Worm (Caenorhabditis elegans) whole organism, L4 larva: Measurements from ENCODE around the gene Y69A2AR.24.

ENCODE experiments used
- D1046.2 ChIP-seq: fragments of 200-800 bp; sonication (Bioruptor generic); IDR thresholded peaks from 2 replicates; pipeline ENCODE4 v1.3.6; 2022; ENCODE audit warnings: missing genetic modification characterization, missing compliant biosample characterization
- T20F7.1 ChIP-seq: fragments of 200-800 bp; sonication (Bioruptor generic); optimal IDR thresholded peaks from 2 replicates; lab custom pipeline; 2018; ENCODE audit warnings: mild to moderate bottlenecking, missing genetic modification characterization, missing compliant biosample characterization
- T26A8.4 ChIP-seq: fragments of 200-800 bp; sonication (Bioruptor generic); IDR thresholded peaks from 2 replicates; pipeline ENCODE4 v1.3.6; 2022; ENCODE audit warnings: missing genetic modification characterization, missing compliant biosample characterization
- Y48G9A.11 ChIP-seq: fragments of 200-800 bp; sonication (Bioruptor generic); IDR thresholded peaks from 2 replicates; pipeline ENCODE4 v1.3.6; 2022; ENCODE audit warnings: missing genetic modification reagents, missing genetic modification characterization, missing compliant biosample characterization
- aha-1 ChIP-seq: fragments of 150-350 bp; peaks from one replicate; lab custom pipeline; 2014; ENCODE audit warnings: missing biosample characterization, missing genetic modification characterization
- aly-2 ChIP-seq: sonication (generic microtip); optimal IDR thresholded peaks from 2 replicates; lab custom pipeline; 2018; ENCODE audit warnings: missing biosample characterization, missing genetic modification characterization
- ama-1 ChIP-seq: fragments of 150-350 bp; optimal IDR thresholded peaks from 2 replicates; lab custom pipeline; 2014; ENCODE audit warnings: inconsistent platforms, mixed read lengths
- ceh-28 ChIP-seq: fragments of 150-350 bp; optimal IDR thresholded peaks from 2 replicates; lab custom pipeline; 2014; ENCODE audit warnings: missing biosample characterization, missing genetic modification reagents, missing genetic modification characterization
- ceh-82 ChIP-seq: sonication (generic microtip); optimal IDR thresholded peaks from 2 replicates; lab custom pipeline; 2017; ENCODE audit warnings: missing biosample characterization, missing genetic modification characterization
- cey-2 ChIP-seq: sonication (generic microtip); optimal IDR thresholded peaks from 3 replicates; lab custom pipeline; 2017; ENCODE audit warnings: missing genetic modification characterization, mild to moderate bottlenecking, missing compliant biosample characterization, antibody characterized with exemption, borderline replicate concordance; ENCODE audit not compliant: insufficient read depth
- ctbp-1 ChIP-seq: fragments of 200-800 bp; sonication (Bioruptor generic); IDR thresholded peaks from 2 replicates; pipeline ENCODE4 v1.3.6; 2022; ENCODE audit warnings: missing genetic modification reagents, missing genetic modification characterization, missing compliant biosample characterization
- daf-16 ChIP-seq, 3 experiments: sonication (generic microtip); optimal IDR thresholded peaks; 2 replicates each; lab custom pipeline; 2016 to 2017; ENCODE audit warnings: missing genetic modification characterization in 3 of 3, missing genetic modification reagents in 3 of 3, mild to moderate bottlenecking in 2 of 3, missing compliant biosample characterization in 2 of 3, missing biosample characterization in 1 of 3, moderate library complexity in 1 of 3
- dmd-6 ChIP-seq: fragments of 200-800 bp; sonication (Bioruptor generic); IDR thresholded peaks from 2 replicates; pipeline ENCODE4 v1.3.6; 2022; ENCODE audit warnings: missing genetic modification reagents, missing genetic modification characterization, missing compliant biosample characterization
- dmd-8 ChIP-seq: fragments of 200-800 bp; sonication (Bioruptor generic); IDR thresholded peaks from 2 replicates; pipeline ENCODE4 v1.3.6; 2022; ENCODE audit warnings: missing genetic modification characterization, missing compliant biosample characterization
- dpl-1 ChIP-seq: fragments of 150-350 bp; optimal IDR thresholded peaks from 2 replicates; lab custom pipeline; 2014; ENCODE audit warnings: missing biosample characterization, missing genetic modification reagents, missing genetic modification characterization
- egl-43 ChIP-seq: fragments of 200-800 bp; sonication (Bioruptor generic); IDR thresholded peaks from 2 replicates; pipeline ENCODE4 v1.3.6; 2022; ENCODE audit warnings: missing genetic modification reagents, missing genetic modification characterization, missing compliant biosample characterization
- hif-1 ChIP-seq, 2 experiments: sonication (generic microtip); optimal IDR thresholded peaks; 2 replicates each; lab custom pipeline; 2016 to 2017; ENCODE audit warnings: missing compliant biosample characterization in 2 of 2, missing genetic modification characterization in 2 of 2, missing genetic modification reagents in 2 of 2, missing genotype in 2 of 2, mild to moderate bottlenecking in 1 of 2
- hlh-30 ChIP-seq: sonication (generic microtip); optimal IDR thresholded peaks from 2 replicates; lab custom pipeline; 2017; ENCODE audit warnings: antibody characterized with exemption, mild to moderate bottlenecking, missing genetic modification characterization, missing compliant biosample characterization; ENCODE audit not compliant: insufficient read depth
- jun-1 ChIP-seq: fragments of 150-350 bp; optimal IDR thresholded peaks from 2 replicates; lab custom pipeline; 2014; ENCODE audit warnings: missing biosample characterization, missing genetic modification reagents, missing genetic modification characterization
- lim-7 ChIP-seq: fragments of 200-800 bp; sonication (Bioruptor generic); IDR thresholded peaks from 2 replicates; pipeline ENCODE4 v1.3.6; 2022; ENCODE audit warnings: missing genetic modification characterization, missing compliant biosample characterization
- lin-38 ChIP-seq: fragments of 200-800 bp; sonication (Bioruptor generic); IDR thresholded peaks from 2 replicates; pipeline ENCODE4 v1.3.6; 2022; ENCODE audit warnings: missing genetic modification reagents, missing genetic modification characterization, missing compliant biosample characterization
- lir-3 ChIP-seq: sonication (generic microtip); optimal IDR thresholded peaks from 2 replicates; lab custom pipeline; 2016; ENCODE audit warnings: mild to moderate bottlenecking, missing genetic modification characterization, missing compliant biosample characterization
- mep-1 ChIP-seq: fragments of 150-350 bp; sonication (generic microtip); optimal IDR thresholded peaks from 3 replicates; lab custom pipeline; 2014; ENCODE audit warnings: missing biosample characterization, missing genetic modification characterization
- mes-2 ChIP-seq: sonication (generic microtip); optimal IDR thresholded peaks from 2 replicates; lab custom pipeline; 2016; ENCODE audit warnings: missing genotype, mild to moderate bottlenecking, missing genetic modification characterization, missing compliant biosample characterization; ENCODE audit not compliant: poor library complexity, severe bottlenecking
- mxl-2 ChIP-seq: fragments of 200-800 bp; sonication (Bioruptor generic); conservative IDR thresholded peaks from 2 replicates; pipeline ENCODE4 v1.3.6; 2022; ENCODE audit warnings: missing genetic modification reagents, missing genetic modification characterization, missing compliant biosample characterization
- mxl-3 ChIP-seq: fragments of 200-800 bp; sonication (Bioruptor generic); optimal IDR thresholded peaks from 2 replicates; lab custom pipeline; 2018; ENCODE audit warnings: mild to moderate bottlenecking, missing genetic modification characterization, missing compliant biosample characterization
- nhr-41 ChIP-seq: fragments of 200-800 bp; sonication (Bioruptor generic); IDR thresholded peaks from 2 replicates; pipeline ENCODE4 v1.3.6; 2022; ENCODE audit warnings: missing genetic modification reagents, missing genetic modification characterization, missing compliant biosample characterization
- nhr-6 ChIP-seq: fragments of 150-350 bp; optimal IDR thresholded peaks from 2 replicates; lab custom pipeline; 2014; ENCODE audit warnings: missing biosample characterization, missing genetic modification characterization
- pha-4 ChIP-seq, 2 experiments: fragments of 150-350 bp in 1 of 2; fragments of 200-800 bp in 1 of 2; sonication (Bioruptor generic) in 1 of 2; IDR thresholded peaks in 1 of 2; optimal IDR thresholded peaks in 1 of 2; 2 replicates each; pipeline versions ENCODE4 v1.3.6 to Lab custom; 2014 to 2022; ENCODE audit warnings: missing genetic modification characterization in 2 of 2, missing genetic modification reagents in 2 of 2, missing biosample characterization in 1 of 2, missing compliant biosample characterization in 1 of 2
- php-3 ChIP-seq: fragments of 200-800 bp; sonication (Bioruptor generic); IDR thresholded peaks from 2 replicates; pipeline ENCODE4 v1.3.6; 2022; ENCODE audit warnings: missing genetic modification reagents, missing genetic modification characterization, missing compliant biosample characterization
- pqm-1 ChIP-seq: sonication (generic microtip); optimal IDR thresholded peaks from 2 replicates; lab custom pipeline; 2017; ENCODE audit warnings: missing biosample characterization, missing genetic modification characterization
- saeg-2 ChIP-seq: fragments of 200-800 bp; sonication (Bioruptor generic); IDR thresholded peaks from 2 replicates; pipeline ENCODE4 v1.3.6; 2022; ENCODE audit warnings: missing genetic modification reagents, missing genetic modification characterization, missing compliant biosample characterization
- sdz-12 ChIP-seq: fragments of 200-800 bp; sonication (Bioruptor generic); optimal IDR thresholded peaks from 2 replicates; lab custom pipeline; 2018; ENCODE audit warnings: mild to moderate bottlenecking, missing genetic modification characterization, missing compliant biosample characterization
- set-16 ChIP-seq: fragments of 200-800 bp; sonication (Bioruptor generic); IDR thresholded peaks from 2 replicates; pipeline ENCODE4 v1.3.6; 2022; ENCODE audit warnings: missing genetic modification reagents, missing genetic modification characterization, missing compliant biosample characterization
- skn-1 ChIP-seq: fragments of 150-350 bp; optimal IDR thresholded peaks from 2 replicates; lab custom pipeline; 2014; ENCODE audit warnings: missing biosample characterization, missing genetic modification characterization
- unc-130 ChIP-seq: sonication (generic microtip); optimal IDR thresholded peaks from 2 replicates; lab custom pipeline; 2016; ENCODE audit warnings: missing genetic modification reagents, missing genetic modification characterization, missing compliant biosample characterization
- vab-7 ChIP-seq: fragments of 200-800 bp; sonication (Bioruptor generic); IDR thresholded peaks from 2 replicates; pipeline ENCODE4 v1.3.6; 2022; ENCODE audit warnings: missing genetic modification reagents, missing genetic modification characterization, missing compliant biosample characterization
- zag-1 ChIP-seq: fragments of 150-350 bp; optimal IDR thresholded peaks from 2 replicates; lab custom pipeline; 2014; ENCODE audit warnings: missing biosample characterization, missing genetic modification characterization
- zfp-2 ChIP-seq: sonication (generic microtip); optimal IDR thresholded peaks from 2 replicates; lab custom pipeline; 2016; ENCODE audit warnings: mild to moderate bottlenecking, missing genetic modification characterization, missing compliant biosample characterization
- zfp-3 ChIP-seq: fragments of 200-800 bp; sonication (Bioruptor generic); conservative IDR thresholded peaks from 2 replicates; pipeline ENCODE4 v1.3.6; 2022; ENCODE audit warnings: missing genetic modification reagents, missing genetic modification characterization, missing compliant biosample characterization

Y69A2AR.24 gene

DNA sequence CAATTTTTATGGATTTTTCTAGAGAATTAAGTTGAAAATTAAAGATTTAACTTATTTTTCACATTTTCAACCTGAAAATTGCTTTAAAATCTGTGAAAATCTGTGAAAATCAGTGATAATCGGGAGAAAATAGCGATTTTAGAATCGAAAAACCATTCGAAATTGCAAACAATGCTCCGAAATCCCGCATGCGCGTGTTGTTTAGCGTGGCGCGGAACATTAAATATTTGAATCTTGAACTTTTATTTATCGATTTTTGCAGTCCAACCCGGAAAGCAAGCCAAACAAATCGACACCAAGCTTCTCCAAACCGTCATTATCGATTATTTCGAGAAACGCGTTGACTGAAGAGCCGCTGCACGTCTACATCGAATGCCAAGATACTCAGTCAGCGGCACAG, 47.1 kb upstream of the Y69A2AR.24 start (continued):
- TF ChIP-seq pha-4 (GFP tag; IDR thresholded peaks at IDR 0.05; lab: Robert Waterston, UW) (no peak), pha-4 (tag; optimal IDR thresholded peaks at IDR 0.05; lab: Kevin White, UChicago) (no peak), ceh-28 (tag; lab: Kevin White, UChicago) (peak; percentile 29)

- TF ChIP-seq set-16 (GFP tag; lab: Robert Waterston, UW) (peak; percentile 78), pha-4 (GFP tag; IDR thresholded peaks at IDR 0.05; lab: Robert Waterston, UW) (no peak), pha-4 (tag; optimal IDR thresholded peaks at IDR 0.05; lab: Kevin White, UChicago) (no peak), egl-43 (peak; percentile 26; the same call in 1 of the 2 replicates)
Measured at ce11 chrIV:2610409-2610808, 46.5 kb upstream of the Y69A2AR.24 start, which contains the start of gene Y69A2AR.32. TSS of gene Y69A2AR.32 (plus strand) at chrIV:2610436.

DNA sequence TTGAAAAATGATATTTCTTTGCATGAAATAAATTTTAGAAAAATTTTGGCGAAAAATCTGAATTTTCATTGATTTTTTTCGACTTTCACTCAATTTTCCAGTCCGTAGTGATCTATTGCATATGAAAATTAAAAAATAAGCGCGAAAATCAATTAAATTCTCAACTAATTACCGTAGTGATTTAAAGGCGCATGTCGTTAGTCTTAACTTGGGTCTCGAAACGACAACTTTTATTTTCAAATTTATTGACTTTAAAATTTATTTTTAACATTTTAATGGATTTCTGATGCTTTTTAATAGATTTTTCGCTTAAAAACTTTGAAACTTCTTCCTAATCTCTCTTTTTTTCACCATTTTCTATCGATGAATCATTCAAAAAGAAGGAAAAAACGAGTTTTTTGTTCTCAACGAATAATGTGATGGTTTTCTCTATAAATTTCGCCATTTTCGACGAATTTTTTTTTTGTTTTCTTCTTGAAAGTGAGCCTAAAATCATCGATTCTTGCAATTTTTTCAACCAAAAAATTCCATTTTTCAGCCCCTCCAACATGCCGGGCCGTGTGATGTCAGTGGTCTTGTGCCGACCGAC, 43.7 kb upstream of the Y69A2AR.24 start, which contains the start of gene vamp-7:
Gene vamp-7 (plus strand): TSS at position 539 of the 589 bp plus-strand sequence.
- peak; percentile 3 for TF ChIP-seq mes-2 (tag; lab: Kevin White, UChicago)
- TF ChIP-seq mep-1, result peak; percentile 48
- TF ChIP-seq Y48G9A.11 (GFP tag; lab: Robert Waterston, UW), result peak; percentile 72
- TF ChIP-seq D1046.2 (GFP tag; lab: Robert Waterston, UW), result 0 out of 2 replicates have a peak, but pooled peaks have one; percentile 27
- TF ChIP-seq zfp-3, result 0 out of 2 replicates have a peak, but pooled peaks have one; percentile 40
- TF ChIP-seq unc-130 (GFP tag; lab: Kevin White, UChicago), result peak; percentile 27
- no peak for TF ChIP-seq saeg-2 (GFP tag; lab: Robert Waterston, UW)
- no peak for TF ChIP-seq pqm-1 (tag; lab: Kevin White, UChicago)
- TF ChIP-seq ama-1 (lab: Kevin White, UChicago), result peak; percentile 4
- TF ChIP-seq sdz-12 (GFP tag; lab: Kevin White, UChicago), result peak; percentile 11
- peak; percentile 37 for TF ChIP-seq T20F7.1
- TF ChIP-seq daf-16 (GFP tag; optimal IDR thresholded peaks at IDR 0.05; lab: Kevin White, UChicago), result no peak
- TF ChIP-seq daf-16 (tag; optimal IDR thresholded peaks at IDR 0.05; lab: Kevin White, UChicago), result peak; percentile 5
- TF ChIP-seq lin-38 (GFP tag; lab: Robert Waterston, UW), result peak; percentile 41
- peak; percentile 47 for TF ChIP-seq aha-1 (tag; lab: Kevin White, UChicago)
- no peak for TF ChIP-seq nhr-41 (GFP tag; lab: Robert Waterston, UW)

DNA sequence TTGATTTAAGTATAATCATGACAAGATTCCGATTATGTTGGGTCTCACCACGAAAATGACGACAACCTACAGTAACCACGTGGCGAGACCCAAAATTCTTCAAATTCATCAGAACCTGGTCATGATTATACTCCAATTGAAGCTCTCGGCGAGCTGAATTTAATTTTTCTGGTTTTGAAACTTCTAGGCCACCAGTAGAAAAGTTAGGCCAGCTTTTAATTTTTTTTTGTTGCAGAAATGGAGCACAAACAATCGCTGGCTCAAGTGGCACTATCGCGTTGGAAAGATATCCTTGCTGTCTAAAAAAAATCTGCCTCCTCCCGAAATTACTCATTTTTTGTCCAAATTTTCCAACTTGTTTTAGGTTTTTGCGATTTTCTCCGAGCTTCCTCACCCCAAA, 42.7 kb upstream of the Y69A2AR.24 start:
- no peak for TF ChIP-seq T20F7.1
- peak; percentile 91 for TF ChIP-seq aha-1 (tag; lab: Kevin White, UChicago)
- no peak for TF ChIP-seq zfp-2 (tag; lab: Kevin White, UChicago)
- TF ChIP-seq ctbp-1 (GFP tag; lab: Robert Waterston, UW), result no peak
- TF ChIP-seq skn-1, result no peak
- TF ChIP-seq, all 104 proteins: peak for 1

ce11 chrIV:2603556-2604021, 39.7 kb upstream of the Y69A2AR.24 start:
- TF ChIP-seq T20F7.1 (no peak), ceh-82 (no peak), hlh-30 (tag; lab: Kevin White, UChicago) (peak; percentile 89), ceh-28 (tag; lab: Kevin White, UChicago) (no peak), D1046.2 (GFP tag; lab: Robert Waterston, UW) (no peak), hif-1 (tag; optimal IDR thresholded peaks at IDR 0.05; lab: Kevin White, UChicago) (no peak), jun-1 (tag; lab: Kevin White, UChicago) (no peak), mxl-3 (GFP tag; lab: Kevin White, UChicago) (no peak), dpl-1 (GFP tag; lab: Kevin White, UChicago) (no peak), vab-7 (GFP tag; lab: Robert Waterston, UW) (no peak), dmd-8 (no peak), unc-130 (GFP tag; lab: Kevin White, UChicago) (no peak), lir-3 (no peak), php-3 (GFP tag; lab: Robert Waterston, UW) (no peak), lim-7 (GFP tag; lab: Robert Waterston, UW) (0 out of 2 replicates have a peak, but pooled peaks have one; percentile 31), zag-1 (tag; lab: Kevin White, UChicago) (no peak), mxl-2 (no peak), mep-1 (peak; percentile 2), T26A8.4 (GFP tag; lab: Robert Waterston, UW) (no peak), aly-2 (tag; lab: Kevin White, UChicago) (no peak), nhr-6 (tag; lab: Kevin White, UChicago) (no peak), dmd-6 (GFP tag; lab: Robert Waterston, UW) (peak; percentile 23; the same call in 1 of the 2 replicates), cey-2 (tag; lab: Kevin White, UChicago) (no peak)
